Worm (Caenorhabditis elegans) whole organism, L1 larva: ENCODE measurements around the gene C02F5.3.

Source experiments
- aly-2 ChIP-seq: fragments of 150-350 bp; optimal IDR thresholded peaks from 2 replicates; lab custom pipeline; 2014; ENCODE audit warnings: missing biosample characterization, missing genetic modification characterization
- elt-3 ChIP-seq, 6 experiments: fragments of 150-350 bp in 1 of 6; sonication (generic microtip); optimal IDR thresholded peaks; 2 replicates each; lab custom pipeline; 2017 to 2018; ENCODE audit warnings: missing biosample characterization in 6 of 6, missing genetic modification characterization in 6 of 6, inconsistent platforms in 1 of 6
- fkh-10 ChIP-seq: sonication (generic microtip); optimal IDR thresholded peaks from 2 replicates; lab custom pipeline; 2017; ENCODE audit warnings: missing biosample characterization, missing genetic modification reagents, missing genetic modification characterization
- fos-1 ChIP-seq: fragments of 150-350 bp; optimal IDR thresholded peaks from 2 replicates; lab custom pipeline; 2014; ENCODE audit warnings: missing biosample characterization, missing genetic modification characterization
- lsy-2 ChIP-seq, 2 experiments: fragments of 150-350 bp; optimal IDR thresholded peaks; 2 replicates each; lab custom pipeline; 2014; ENCODE audit warnings: missing biosample characterization in 2 of 2, missing genetic modification characterization in 2 of 2
- mdl-1 ChIP-seq, 2 experiments: fragments of 150-350 bp; optimal IDR thresholded peaks; 2 replicates each; lab custom pipeline; 2014 to 2017; ENCODE audit warnings: missing biosample characterization in 2 of 2, missing genetic modification characterization in 2 of 2, inconsistent platforms in 1 of 2
- nhr-237 ChIP-seq: fragments of 150-350 bp; optimal IDR thresholded peaks from 2 replicates; lab custom pipeline; 2014; ENCODE audit warnings: missing biosample characterization, missing genetic modification characterization
- nhr-47 ChIP-seq: sonication (generic microtip); optimal IDR thresholded peaks from 2 replicates; lab custom pipeline; 2016; ENCODE audit warnings: mild to moderate bottlenecking, missing genetic modification characterization, moderate library complexity, missing compliant biosample characterization
- pqm-1 ChIP-seq: sonication (generic microtip); optimal IDR thresholded peaks from 3 replicates; lab custom pipeline; 2017; ENCODE audit warnings: missing biosample characterization, missing genetic modification characterization
- tbx-2 ChIP-seq: sonication (generic microtip); optimal IDR thresholded peaks from 2 replicates; lab custom pipeline; 2016; ENCODE audit warnings: missing genetic modification characterization, missing compliant biosample characterization

DNA sequence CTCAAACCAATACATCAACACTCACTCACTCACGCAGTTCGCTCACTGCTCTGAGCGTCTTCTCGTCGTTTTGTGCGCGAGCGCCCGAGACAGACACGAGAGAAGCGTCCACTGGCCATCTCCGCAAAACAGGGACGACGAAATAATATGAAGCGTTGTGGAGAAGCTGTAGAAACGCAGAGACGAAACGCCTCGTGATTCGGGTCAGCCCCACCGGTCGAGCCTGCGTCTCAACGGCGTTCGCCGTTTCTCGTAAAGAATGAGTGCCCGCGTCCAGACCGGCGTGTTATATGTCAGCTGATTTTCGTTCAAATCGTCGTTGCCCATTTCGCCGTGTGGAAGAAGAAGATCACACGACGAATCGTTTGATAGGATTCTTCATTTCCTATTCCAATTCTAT is 18.2 kb upstream of the C02F5.3 start, which contains the start of gene fbxl-1:
- no peak for TF ChIP-seq nhr-237
- peak; percentile 85 for TF ChIP-seq nhr-47 (tag; lab: Kevin White, UChicago)
- peak; percentile 43 for TF ChIP-seq fos-1 (tag; lab: Kevin White, UChicago)
- TF ChIP-seq aly-2 (tag; lab: Kevin White, UChicago), result no peak
- peak in 2 of 6 experiments; percentile 14 to 61 for TF ChIP-seq elt-3 (tag; optimal IDR thresholded peaks at IDR 0.05; lab: Kevin White, UChicago)
- TF ChIP-seq tbx-2 (tag; lab: Kevin White, UChicago), result peak; percentile 81
- peak; percentile 75 to 88 for TF ChIP-seq lsy-2 (tag; optimal IDR thresholded peaks at IDR 0.05; lab: Kevin White, UChicago)
- TF ChIP-seq mdl-1 (tag; optimal IDR thresholded peaks at IDR 0.05; lab: Kevin White, UChicago), result peak in 1 of 2 experiments; percentile 93
- peak; percentile 21 for TF ChIP-seq fkh-10 (GFP tag; lab: Kevin White, UChicago)
- no peak for TF ChIP-seq pqm-1 (tag; lab: Kevin White, UChicago)
